Worm (Caenorhabditis elegans) whole organism, L4 larva: ENCODE results near the gene C09G4.4.

Source experiments
- F10B5.3 ChIP-seq: sonication (generic microtip); optimal IDR thresholded peaks from 2 replicates; lab custom pipeline; 2016; ENCODE audit warnings: mild to moderate bottlenecking, missing genetic modification characterization, missing compliant biosample characterization
- T26A8.4 ChIP-seq: fragments of 200-800 bp; sonication (Bioruptor generic); IDR thresholded peaks from 2 replicates; pipeline ENCODE4 v1.3.6; 2022; ENCODE audit warnings: missing genetic modification characterization, missing compliant biosample characterization
- Y75B8A.6 ChIP-seq: fragments of 200-800 bp; sonication (Bioruptor generic); IDR thresholded peaks from 2 replicates; pipeline ENCODE4 v1.3.6; 2022; ENCODE audit warnings: missing genetic modification reagents, missing genetic modification characterization, missing compliant biosample characterization
- arid-1 ChIP-seq: fragments of 200-800 bp; sonication (Bioruptor generic); conservative IDR thresholded peaks from 2 replicates; pipeline ENCODE4 v1.3.6; 2022; ENCODE audit warnings: missing genetic modification reagents, missing genetic modification characterization, missing compliant biosample characterization
- ceh-20 ChIP-seq: fragments of 200-800 bp; sonication (Bioruptor generic); IDR thresholded peaks from 2 replicates; pipeline ENCODE4 v1.3.6; 2022; ENCODE audit warnings: missing genetic modification reagents, missing genetic modification characterization, missing compliant biosample characterization
- ceh-82 ChIP-seq: sonication (generic microtip); optimal IDR thresholded peaks from 2 replicates; lab custom pipeline; 2017; ENCODE audit warnings: missing biosample characterization, missing genetic modification characterization
- ctbp-1 ChIP-seq: fragments of 200-800 bp; sonication (Bioruptor generic); IDR thresholded peaks from 2 replicates; pipeline ENCODE4 v1.3.6; 2022; ENCODE audit warnings: missing genetic modification reagents, missing genetic modification characterization, missing compliant biosample characterization
- daf-16 ChIP-seq, 3 experiments: sonication (generic microtip); optimal IDR thresholded peaks; 2 replicates each; lab custom pipeline; 2016 to 2017; ENCODE audit warnings: missing genetic modification characterization in 3 of 3, missing genetic modification reagents in 3 of 3, mild to moderate bottlenecking in 2 of 3, missing compliant biosample characterization in 2 of 3, missing biosample characterization in 1 of 3, moderate library complexity in 1 of 3
- dmd-6 ChIP-seq: fragments of 200-800 bp; sonication (Bioruptor generic); IDR thresholded peaks from 2 replicates; pipeline ENCODE4 v1.3.6; 2022; ENCODE audit warnings: missing genetic modification reagents, missing genetic modification characterization, missing compliant biosample characterization
- dpl-1 ChIP-seq: fragments of 150-350 bp; optimal IDR thresholded peaks from 2 replicates; lab custom pipeline; 2014; ENCODE audit warnings: missing biosample characterization, missing genetic modification reagents, missing genetic modification characterization
- duxl-1 ChIP-seq: sonication (generic microtip); optimal IDR thresholded peaks from 2 replicates; lab custom pipeline; 2016; ENCODE audit warnings: mild to moderate bottlenecking, missing genetic modification characterization, moderate library complexity, missing compliant biosample characterization; ENCODE audit not compliant: poor library complexity
- egl-27 ChIP-seq: sonication (generic microtip); optimal IDR thresholded peaks from 3 replicates; lab custom pipeline; 2017; ENCODE audit warnings: missing biosample characterization, missing genetic modification reagents, missing genetic modification characterization
- fkh-10 ChIP-seq: fragments of 150-350 bp; optimal IDR thresholded peaks from 2 replicates; lab custom pipeline; 2014; ENCODE audit warnings: missing biosample characterization, missing genetic modification reagents, missing genetic modification characterization
- gei-8 ChIP-seq: fragments of 200-800 bp; sonication (Bioruptor generic); optimal IDR thresholded peaks from 2 replicates; lab custom pipeline; 2018; ENCODE audit warnings: mild to moderate bottlenecking, missing genetic modification characterization, missing compliant biosample characterization
- hlh-11 ChIP-seq: fragments of 200-800 bp; sonication (Bioruptor generic); optimal IDR thresholded peaks from 2 replicates; lab custom pipeline; 2018; ENCODE audit warnings: mild to moderate bottlenecking, missing genetic modification characterization, missing compliant biosample characterization
- hlh-30 ChIP-seq: sonication (generic microtip); optimal IDR thresholded peaks from 2 replicates; lab custom pipeline; 2017; ENCODE audit warnings: antibody characterized with exemption, mild to moderate bottlenecking, missing genetic modification characterization, missing compliant biosample characterization; ENCODE audit not compliant: insufficient read depth
- hmg-1.1 ChIP-seq: fragments of 200-800 bp; sonication (Bioruptor generic); IDR thresholded peaks from 2 replicates; pipeline ENCODE4 v1.3.6; 2022; ENCODE audit warnings: missing genetic modification reagents, missing genetic modification characterization, missing compliant biosample characterization
- lim-7 ChIP-seq: fragments of 200-800 bp; sonication (Bioruptor generic); IDR thresholded peaks from 2 replicates; pipeline ENCODE4 v1.3.6; 2022; ENCODE audit warnings: missing genetic modification characterization, missing compliant biosample characterization
- lin-1 ChIP-seq: fragments of 200-800 bp; sonication (Bioruptor generic); IDR thresholded peaks from 2 replicates; pipeline ENCODE4 v1.3.6; 2022; ENCODE audit warnings: missing genetic modification reagents, missing genetic modification characterization, missing compliant biosample characterization
- mdl-1 ChIP-seq, 2 experiments: fragments of 150-350 bp in 1 of 2; sonication (generic microtip) in 1 of 2; optimal IDR thresholded peaks; 2 replicates each; lab custom pipeline; 2014 to 2017; ENCODE audit warnings: missing biosample characterization in 2 of 2, missing genetic modification characterization in 2 of 2
- mes-2 ChIP-seq: sonication (generic microtip); optimal IDR thresholded peaks from 2 replicates; lab custom pipeline; 2016; ENCODE audit warnings: missing genotype, mild to moderate bottlenecking, missing genetic modification characterization, missing compliant biosample characterization; ENCODE audit not compliant: poor library complexity, severe bottlenecking
- mxl-3 ChIP-seq: fragments of 200-800 bp; sonication (Bioruptor generic); optimal IDR thresholded peaks from 2 replicates; lab custom pipeline; 2018; ENCODE audit warnings: mild to moderate bottlenecking, missing genetic modification characterization, missing compliant biosample characterization
- nhr-10 ChIP-seq: fragments of 150-350 bp; optimal IDR thresholded peaks from 2 replicates; lab custom pipeline; 2014; ENCODE audit warnings: missing biosample characterization, missing genetic modification characterization
- nhr-11 ChIP-seq: fragments of 150-350 bp; optimal IDR thresholded peaks from 2 replicates; lab custom pipeline; 2014; ENCODE audit warnings: missing biosample characterization, missing genetic modification characterization
- nhr-28 ChIP-seq: fragments of 150-350 bp; optimal IDR thresholded peaks from 2 replicates; lab custom pipeline; 2014; ENCODE audit warnings: missing biosample characterization, missing genetic modification characterization
- nhr-41 ChIP-seq: fragments of 200-800 bp; sonication (Bioruptor generic); IDR thresholded peaks from 2 replicates; pipeline ENCODE4 v1.3.6; 2022; ENCODE audit warnings: missing genetic modification reagents, missing genetic modification characterization, missing compliant biosample characterization
- nhr-48 ChIP-seq: sonication (generic microtip); optimal IDR thresholded peaks from 2 replicates; lab custom pipeline; 2016; ENCODE audit warnings: mild to moderate bottlenecking, missing genetic modification characterization, missing compliant biosample characterization
- nhr-76 ChIP-seq: fragments of 150-350 bp; optimal IDR thresholded peaks from 2 replicates; lab custom pipeline; 2014; ENCODE audit warnings: missing biosample characterization, missing genetic modification characterization
- nhr-77 ChIP-seq: fragments of 150-350 bp; optimal IDR thresholded peaks from 2 replicates; lab custom pipeline; 2014; ENCODE audit warnings: missing biosample characterization, missing genetic modification characterization
- php-3 ChIP-seq: fragments of 200-800 bp; sonication (Bioruptor generic); IDR thresholded peaks from 2 replicates; pipeline ENCODE4 v1.3.6; 2022; ENCODE audit warnings: missing genetic modification reagents, missing genetic modification characterization, missing compliant biosample characterization
- pqm-1 ChIP-seq: sonication (generic microtip); optimal IDR thresholded peaks from 2 replicates; lab custom pipeline; 2017; ENCODE audit warnings: missing biosample characterization, missing genetic modification characterization
- saeg-2 ChIP-seq: fragments of 200-800 bp; sonication (Bioruptor generic); IDR thresholded peaks from 2 replicates; pipeline ENCODE4 v1.3.6; 2022; ENCODE audit warnings: missing genetic modification reagents, missing genetic modification characterization, missing compliant biosample characterization
- skn-1 ChIP-seq: fragments of 150-350 bp; optimal IDR thresholded peaks from 2 replicates; lab custom pipeline; 2014; ENCODE audit warnings: missing biosample characterization, missing genetic modification characterization
- snpc-1.2 ChIP-seq: fragments of 200-800 bp; sonication (Bioruptor generic); IDR thresholded peaks from 2 replicates; pipeline ENCODE4 v1.3.6; 2022; ENCODE audit warnings: missing genetic modification reagents, missing genetic modification characterization, missing compliant biosample characterization
- spr-1 ChIP-seq: sonication (generic microtip); optimal IDR thresholded peaks from 2 replicates; lab custom pipeline; 2016; ENCODE audit warnings: mild to moderate bottlenecking, missing genetic modification characterization, missing compliant biosample characterization
- tra-1 ChIP-seq: fragments of 200-800 bp; sonication (Bioruptor generic); IDR thresholded peaks from 2 replicates; pipeline ENCODE4 v1.3.6; 2022; ENCODE audit warnings: missing genetic modification reagents, missing genetic modification characterization, missing compliant biosample characterization
- unc-39 ChIP-seq: sonication (generic microtip); optimal IDR thresholded peaks from 2 replicates; lab custom pipeline; 2017; ENCODE audit warnings: missing biosample characterization, missing genetic modification characterization
- ztf-7 ChIP-seq: fragments of 150-350 bp; optimal IDR thresholded peaks from 2 replicates; lab custom pipeline; 2014; ENCODE audit warnings: missing biosample characterization, missing genetic modification characterization

The C09G4.4 gene

DNA sequence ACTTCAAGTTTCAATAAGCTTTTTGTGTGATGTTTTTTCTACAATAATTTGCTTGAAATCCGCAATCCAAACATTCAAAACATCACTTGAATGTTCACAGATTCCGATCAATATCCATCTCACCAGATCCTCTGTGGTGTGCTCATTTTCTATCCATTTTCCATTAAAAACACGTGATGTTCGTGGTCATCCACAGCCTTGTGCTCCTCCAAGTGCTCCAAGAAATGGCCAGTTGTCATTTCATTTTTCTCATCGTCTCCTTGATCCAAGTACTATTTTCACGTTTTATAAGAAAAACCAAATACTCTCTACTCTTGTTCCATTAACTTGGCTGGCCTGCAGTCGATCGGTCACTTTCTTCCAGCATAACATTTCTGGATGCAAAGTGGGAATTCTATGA, 36.6 kb upstream of the C09G4.4 start:
- TF ChIP-seq nhr-76, result no peak
- TF ChIP-seq daf-16 (GFP tag; optimal IDR thresholded peaks at IDR 0.05; lab: Kevin White, UChicago), result peak in 1 of 2 experiments; percentile 14
- no peak for TF ChIP-seq daf-16 (tag; optimal IDR thresholded peaks at IDR 0.05; lab: Kevin White, UChicago)
- TF ChIP-seq egl-27 (tag; lab: Kevin White, UChicago), result no peak
- TF ChIP-seq nhr-11 (tag; lab: Kevin White, UChicago), result peak; percentile 30
- no peak for TF ChIP-seq fkh-10
- TF ChIP-seq hlh-11 (tag; lab: Kevin White, UChicago), result peak; percentile 8
- TF ChIP-seq dpl-1 (GFP tag; lab: Kevin White, UChicago), result no peak
- TF ChIP-seq hmg-1.1, result 0 out of 2 replicates have a peak, but pooled peaks have one; percentile 20

DNA sequence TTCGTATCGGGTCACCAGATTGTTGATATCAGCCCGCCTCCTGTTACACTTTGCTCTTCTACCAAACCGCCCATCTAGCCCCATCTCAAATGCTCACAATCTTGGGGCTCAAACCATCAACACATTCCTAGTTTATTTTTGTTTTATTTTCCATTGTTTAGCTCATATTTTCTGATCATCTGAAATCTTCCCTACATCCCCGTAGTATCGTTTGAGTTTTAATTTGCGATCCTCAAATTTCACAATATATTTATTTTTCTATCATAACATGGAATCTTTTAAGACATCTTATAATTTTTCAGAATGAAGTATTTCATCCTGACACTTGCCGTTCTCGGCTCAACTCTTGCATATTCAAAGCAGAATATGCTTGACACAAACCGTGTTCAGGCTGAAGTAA, 35.9 kb upstream of the C09G4.4 start, which contains the start of gene spp-10:
Gene spp-10 (plus strand): TSS at position 301 of the 400 bp plus-strand sequence.
- TF ChIP-seq lim-7 (GFP tag; lab: Robert Waterston, UW) (no peak), daf-16 (GFP tag; optimal IDR thresholded peaks at IDR 0.05; lab: Kevin White, UChicago) (peak in 1 of 2 experiments; percentile 3), daf-16 (tag; optimal IDR thresholded peaks at IDR 0.05; lab: Kevin White, UChicago) (no peak), F10B5.3 (tag; lab: Kevin White, UChicago) (no peak), pqm-1 (no peak), dmd-6 (GFP tag; lab: Robert Waterston, UW) (no peak), ctbp-1 (GFP tag; lab: Robert Waterston, UW) (no peak)

DNA sequence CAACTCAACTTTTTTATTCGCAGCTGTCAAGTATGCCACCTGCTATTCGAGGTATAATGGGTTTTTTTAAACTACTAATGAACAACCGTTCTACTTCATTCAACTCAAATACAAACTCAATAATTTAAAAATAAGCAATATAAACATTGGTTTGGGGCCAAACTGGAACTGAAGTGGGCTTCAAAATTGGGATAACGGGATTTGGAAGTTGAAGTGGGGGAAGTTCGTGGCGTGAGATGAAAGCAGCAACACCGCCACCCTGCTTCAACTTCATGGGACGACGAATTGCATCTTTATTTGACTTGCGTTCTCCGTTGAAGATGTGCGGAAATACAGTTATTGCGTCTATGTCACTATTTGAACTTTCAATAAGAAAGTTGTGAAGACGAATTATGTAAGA, 34.3 kb upstream of the C09G4.4 start:
- TF ChIP-seq T26A8.4 (GFP tag; lab: Robert Waterston, UW) (0 out of 2 replicates have a peak, but pooled peaks have one; percentile 60), nhr-10 (tag; lab: Kevin White, UChicago) (no peak), lim-7 (GFP tag; lab: Robert Waterston, UW) (0 out of 2 replicates have a peak, but pooled peaks have one; percentile 24), snpc-1.2 (no peak), ceh-20 (GFP tag; lab: Robert Waterston, UW) (no peak), arid-1 (GFP tag; lab: Robert Waterston, UW) (no peak), gei-8 (GFP tag; lab: Kevin White, UChicago) (no peak), Y75B8A.6 (GFP tag; lab: Robert Waterston, UW) (0 out of 2 replicates have a peak, but pooled peaks have one; percentile 15), daf-16 (GFP tag; optimal IDR thresholded peaks at IDR 0.05; lab: Kevin White, UChicago) (peak in 1 of 2 experiments; percentile 78), daf-16 (tag; optimal IDR thresholded peaks at IDR 0.05; lab: Kevin White, UChicago) (no peak), ceh-82 (tag; lab: Kevin White, UChicago) (no peak)
- TF ChIP-seq, all 104 proteins: peak for 4

DNA sequence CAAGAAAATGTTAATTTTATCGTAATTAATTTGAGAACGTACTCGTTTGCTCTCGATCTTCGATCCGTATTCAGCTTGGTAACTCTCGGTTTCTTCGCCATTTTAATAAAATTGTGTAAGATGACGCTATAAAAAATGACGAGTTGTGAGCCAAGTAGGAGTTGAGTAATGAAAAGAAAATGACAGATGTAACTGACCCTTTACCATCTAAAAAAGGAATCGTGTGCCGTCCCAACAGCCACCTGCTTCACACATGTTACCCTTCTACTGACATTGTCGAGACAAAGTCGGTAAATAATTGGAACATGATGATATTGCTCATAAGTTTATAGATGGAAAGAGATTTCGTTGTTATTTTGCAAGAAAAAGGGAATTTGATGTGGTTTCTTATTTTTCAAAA, 33.4 kb upstream of the C09G4.4 start, which contains the start of gene hlh-12:
Gene hlh-12 (minus strand): TSS at position 101 of the 400 bp plus-strand sequence.
- TF ChIP-seq ztf-7 (no peak), duxl-1 (tag; lab: Kevin White, UChicago) (no peak), spr-1 (tag; lab: Kevin White, UChicago) (no peak)

DNA sequence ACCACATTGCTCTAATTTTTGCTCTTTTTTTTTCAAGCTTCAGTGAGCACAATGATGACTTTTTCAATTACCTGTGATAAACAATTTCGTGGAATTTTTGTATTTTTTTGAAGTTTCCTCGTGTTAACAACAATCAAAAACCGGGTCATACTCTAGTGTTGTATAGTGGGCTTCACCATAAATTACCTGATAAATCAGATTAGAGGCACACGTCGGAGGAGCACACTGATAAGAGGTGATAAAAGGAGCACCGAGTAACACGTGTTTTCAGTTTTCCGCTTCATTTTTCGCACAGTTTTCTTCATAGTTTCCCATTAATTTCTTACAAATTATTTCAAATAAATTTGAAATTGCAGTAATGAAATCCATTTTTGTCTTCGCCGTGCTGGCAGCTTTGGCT, 31.5 kb upstream of the C09G4.4 start, which contains the start of gene spp-8:
Gene spp-8 (plus strand): TSS at position 357 of the 400 bp plus-strand sequence.
- TF ChIP-seq mes-2 (tag; lab: Kevin White, UChicago) (no peak), nhr-28 (peak; percentile 98), nhr-11 (tag; lab: Kevin White, UChicago) (no peak), mxl-3 (GFP tag; lab: Kevin White, UChicago) (peak; percentile 74), nhr-48 (tag; lab: Kevin White, UChicago) (no peak), spr-1 (tag; lab: Kevin White, UChicago) (no peak), unc-39 (no peak), hlh-11 (tag; lab: Kevin White, UChicago) (peak; percentile 83), saeg-2 (GFP tag; lab: Robert Waterston, UW) (no peak), snpc-1.2 (no peak), nhr-41 (GFP tag; lab: Robert Waterston, UW) (no peak), F10B5.3 (tag; lab: Kevin White, UChicago) (no peak), hlh-30 (tag; lab: Kevin White, UChicago) (peak; percentile 67), php-3 (GFP tag; lab: Robert Waterston, UW) (peak; percentile 96), mdl-1 (tag; optimal IDR thresholded peaks at IDR 0.05; lab: Kevin White, UChicago) (peak in 1 of 2 experiments; percentile 74), ceh-20 (GFP tag; lab: Robert Waterston, UW) (peak; percentile 92), ztf-7 (no peak), dmd-6 (GFP tag; lab: Robert Waterston, UW) (peak; percentile 94), daf-16 (GFP tag; optimal IDR thresholded peaks at IDR 0.05; lab: Kevin White, UChicago) (no peak), daf-16 (tag; optimal IDR thresholded peaks at IDR 0.05; lab: Kevin White, UChicago) (peak; percentile 82), nhr-77 (tag; lab: Kevin White, UChicago) (peak; percentile 73), tra-1 (GFP tag; lab: Robert Waterston, UW) (0 out of 2 replicates have a peak, but pooled peaks have one; percentile 20), pqm-1 (peak; percentile 93), lin-1 (peak; percentile 64; the same call in 1 of the 2 replicates), skn-1 (no peak), lim-7 (GFP tag; lab: Robert Waterston, UW) (no peak)
